Fruit fly (Drosophila melanogaster) whole organism, embryonic: Measurements from ENCODE around the gene CG13032.

Experiments
- CG10274 ChIP-seq: fragments of 200-800 bp; sonication (Bioruptor generic); optimal IDR thresholded peaks from 3 replicates; lab custom pipeline; 2017; ENCODE audit warnings: missing biosample characterization, mild to moderate bottlenecking, missing genetic modification characterization
- CG10366 ChIP-seq: fragments of 200-800 bp; sonication (Bioruptor generic); IDR thresholded peaks from 2 replicates; pipeline ENCODE4 v1.3.6; 2022; ENCODE audit warnings: missing biosample characterization, missing genetic modification characterization
- CG11085 ChIP-seq: fragments of 200-800 bp; sonication (Bioruptor generic); IDR thresholded peaks from 2 replicates; pipeline ENCODE4 v1.3.6; 2022; ENCODE audit warnings: missing biosample characterization, missing genetic modification characterization
- CG11560 ChIP-seq: fragments of 200-800 bp; sonication (Bioruptor generic); IDR thresholded peaks from 3 replicates; pipeline ENCODE4 v1.3.6; 2022; ENCODE audit warnings: missing biosample characterization, missing genetic modification characterization
- CG12071 ChIP-seq: fragments of 200-800 bp; sonication (Bioruptor generic); optimal IDR thresholded peaks from 3 replicates; lab custom pipeline; 2018; ENCODE audit warnings: missing biosample characterization, mild to moderate bottlenecking, missing genetic modification characterization
- CG12219 ChIP-seq: fragments of 200-800 bp; sonication (Bioruptor generic); optimal IDR thresholded peaks from 3 replicates; lab custom pipeline; 2018; ENCODE audit warnings: missing biosample characterization, mild to moderate bottlenecking, missing genetic modification characterization
- CG12659 ChIP-seq: fragments of 200-800 bp; sonication (Bioruptor generic); optimal IDR thresholded peaks from 3 replicates; lab custom pipeline; 2017; ENCODE audit warnings: mild to moderate bottlenecking, missing biosample characterization, missing genetic modification reagents, missing genetic modification characterization
- CG13624 ChIP-seq: fragments of 200-800 bp; sonication (Bioruptor generic); optimal IDR thresholded peaks from 2 replicates; lab custom pipeline; 2016; ENCODE audit warnings: missing biosample characterization, missing genetic modification characterization
- CG15073 ChIP-seq: fragments of 200-800 bp; sonication (Bioruptor generic); optimal IDR thresholded peaks from 2 replicates; lab custom pipeline; 2016; ENCODE audit warnings: missing biosample characterization, missing genetic modification characterization
- CG17359 ChIP-seq: fragments of 200-800 bp; sonication (Bioruptor generic); optimal IDR thresholded peaks from 3 replicates; lab custom pipeline; 2018; ENCODE audit warnings: missing biosample characterization, mild to moderate bottlenecking, missing genetic modification characterization, moderate library complexity
- CG17385 ChIP-seq: fragments of 200-800 bp; sonication (Bioruptor generic); optimal IDR thresholded peaks from 3 replicates; lab custom pipeline; 2018; ENCODE audit warnings: missing biosample characterization, mild to moderate bottlenecking, missing genetic modification characterization
- CG17912 ChIP-seq: fragments of 200-800 bp; sonication (Bioruptor generic); optimal IDR thresholded peaks from 2 replicates; lab custom pipeline; 2018; ENCODE audit warnings: missing biosample characterization, mild to moderate bottlenecking, missing genetic modification characterization
- CG2199 ChIP-seq: fragments of 200-800 bp; sonication (Bioruptor generic); IDR thresholded peaks from 3 replicates; pipeline ENCODE4 v1.3.6; 2022; ENCODE audit warnings: missing biosample characterization, missing genetic modification characterization
- CG2712 ChIP-seq: fragments of 200-800 bp; optimal IDR thresholded peaks from 3 replicates; lab custom pipeline; 2019; ENCODE audit warnings: missing biosample characterization, mild to moderate bottlenecking, missing genetic modification characterization, moderate library complexity
- CG3163 ChIP-seq: fragments of 200-800 bp; sonication (Bioruptor generic); optimal IDR thresholded peaks from 3 replicates; lab custom pipeline; 2016; ENCODE audit warnings: missing biosample characterization, missing genetic modification characterization
- CG4707 ChIP-seq: fragments of 200-800 bp; sonication (Bioruptor generic); optimal IDR thresholded peaks from 2 replicates; lab custom pipeline; 2018; ENCODE audit warnings: missing biosample characterization, mild to moderate bottlenecking, missing genetic modification characterization, moderate library complexity
- CG7786 ChIP-seq: fragments of 200-800 bp; sonication (Bioruptor generic); optimal IDR thresholded peaks from 2 replicates; lab custom pipeline; 2016; ENCODE audit warnings: missing biosample characterization, missing genetic modification characterization
- CG8281 ChIP-seq: fragments of 200-800 bp; sonication (Bioruptor generic); optimal IDR thresholded peaks from 2 replicates; lab custom pipeline; 2018; ENCODE audit warnings: missing biosample characterization, mild to moderate bottlenecking, missing genetic modification characterization, moderate library complexity
- CG8944 ChIP-seq: fragments of 200-800 bp; sonication (Bioruptor generic); optimal IDR thresholded peaks from 3 replicates; lab custom pipeline; 2016; ENCODE audit warnings: missing biosample characterization, missing genetic modification characterization
- CG9932 ChIP-seq: fragments of 200-800 bp; sonication (Bioruptor generic); IDR thresholded peaks from 2 replicates; pipeline ENCODE4 v1.3.6; 2022; ENCODE audit warnings: missing biosample characterization, missing genetic modification characterization
- Dfd ChIP-seq, 2 experiments: fragments of >200 bp; optimal IDR thresholded peaks; 2 replicates each; lab custom pipeline; 2017; ENCODE audit warnings: missing biosample characterization in 2 of 2, missing genetic modification characterization in 2 of 2
- Dref ChIP-seq: fragments of 200-800 bp; sonication (Bioruptor generic); IDR thresholded peaks from 2 replicates; pipeline ENCODE4 v1.3.6; 2022; ENCODE audit warnings: missing biosample characterization, missing genetic modification characterization
- ERR ChIP-seq: fragments of 200-800 bp; sonication (Bioruptor generic); optimal IDR thresholded peaks from 2 replicates; lab custom pipeline; 2016; ENCODE audit warnings: missing biosample characterization, missing genetic modification characterization
- HLHmδ ChIP-seq: fragments of 200-800 bp; sonication (Bioruptor generic); optimal IDR thresholded peaks from 2 replicates; lab custom pipeline; 2018; ENCODE audit warnings: missing biosample characterization, mild to moderate bottlenecking, missing genetic modification characterization, moderate library complexity
- Hand ChIP-seq: fragments of 200-800 bp; sonication (Bioruptor generic); optimal IDR thresholded peaks from 2 replicates; lab custom pipeline; 2017; ENCODE audit warnings: mild to moderate bottlenecking, missing biosample characterization, missing genetic modification reagents, missing genetic modification characterization
- HmgD ChIP-seq: fragments of 200-800 bp; sonication (Bioruptor generic); optimal IDR thresholded peaks from 3 replicates; lab custom pipeline; 2016; ENCODE audit warnings: missing biosample characterization, missing genetic modification characterization
- Myb ChIP-seq: fragments of 200-800 bp; sonication (Bioruptor generic); optimal IDR thresholded peaks from 2 replicates; lab custom pipeline; 2016; ENCODE audit warnings: missing biosample characterization, missing genetic modification characterization
- PHDP ChIP-seq: fragments of 200-800 bp; sonication (Bioruptor generic); optimal IDR thresholded peaks from 3 replicates; lab custom pipeline; 2018; ENCODE audit warnings: missing biosample characterization, mild to moderate bottlenecking, missing genetic modification characterization, moderate library complexity
- Rfx ChIP-seq: fragments of 200-800 bp; sonication (Bioruptor generic); IDR thresholded peaks from 2 replicates; pipeline ENCODE4 v1.3.6; 2022; ENCODE audit warnings: missing biosample characterization, missing genetic modification characterization
- Trl ChIP-seq, 3 experiments: fragments of >200 bp in 2 of 3; fragments of 200-800 bp in 1 of 3; sonication (Bioruptor generic) in 1 of 3; optimal IDR thresholded peaks; 2 replicates in 1 of 3; 3 replicates in 2 of 3; lab custom pipeline; 2016 to 2017; ENCODE audit warnings: missing biosample characterization in 1 of 3, missing genetic modification characterization in 1 of 3
- amos ChIP-seq: fragments of 200-800 bp; sonication (Bioruptor generic); IDR thresholded peaks from 2 replicates; pipeline ENCODE4 v1.3.6; 2022; ENCODE audit warnings: missing biosample characterization, missing genetic modification characterization; ENCODE audit not compliant: partially characterized antibody
- aop ChIP-seq: fragments of 200-800 bp; sonication (Bioruptor generic); IDR thresholded peaks from 2 replicates; pipeline ENCODE4 v1.3.6; 2022; ENCODE audit warnings: missing biosample characterization, missing genetic modification characterization
- ash1 ChIP-seq: fragments of 200-800 bp; sonication (Bioruptor generic); optimal IDR thresholded peaks from 2 replicates; lab custom pipeline; 2018; ENCODE audit warnings: missing biosample characterization, mild to moderate bottlenecking, missing genetic modification characterization
- ato ChIP-seq: fragments of 200-800 bp; sonication (Bioruptor generic); IDR thresholded peaks from 2 replicates; pipeline ENCODE4 v1.3.6; 2022; ENCODE audit warnings: missing biosample characterization, missing genetic modification characterization; ENCODE audit not compliant: partially characterized antibody
- bbx ChIP-seq: fragments of 200-800 bp; sonication (Bioruptor generic); IDR thresholded peaks from 2 replicates; pipeline ENCODE4 v1.3.6; 2022; ENCODE audit warnings: missing biosample characterization, missing genetic modification characterization; ENCODE audit not compliant: partially characterized antibody
- crp ChIP-seq, 2 experiments: fragments of 200-800 bp; sonication (Bioruptor generic); optimal IDR thresholded peaks; 2 replicates in 1 of 2; 3 replicates in 1 of 2; lab custom pipeline; 2017; ENCODE audit warnings: missing biosample characterization in 2 of 2, missing genetic modification characterization in 2 of 2, mild to moderate bottlenecking in 1 of 2, moderate library complexity in 1 of 2
- dan ChIP-seq: fragments of 200-800 bp; sonication (Bioruptor generic); IDR thresholded peaks from 2 replicates; pipeline ENCODE4 v1.3.6; 2022; ENCODE audit warnings: missing biosample characterization, missing genetic modification characterization
- dati ChIP-seq: fragments of 200-800 bp; sonication (Bioruptor generic); IDR thresholded peaks from 2 replicates; pipeline ENCODE4 v1.3.6; 2022; ENCODE audit warnings: missing biosample characterization, missing genetic modification characterization
- eyg ChIP-seq: fragments of 200-800 bp; sonication (Bioruptor generic); optimal IDR thresholded peaks from 3 replicates; lab custom pipeline; 2016; ENCODE audit warnings: missing biosample characterization, missing genetic modification characterization
- gsb-n ChIP-seq: fragments of 200-800 bp; sonication (Bioruptor generic); optimal IDR thresholded peaks from 3 replicates; lab custom pipeline; 2018; ENCODE audit warnings: missing biosample characterization, mild to moderate bottlenecking, missing genetic modification characterization
- h ChIP-seq: fragments of >200 bp; optimal IDR thresholded peaks from 2 replicates; lab custom pipeline; 2017
- hbn ChIP-seq: fragments of 200-800 bp; sonication (Bioruptor generic); IDR thresholded peaks from 2 replicates; pipeline ENCODE4 v1.3.6; 2022; ENCODE audit warnings: missing biosample characterization, missing genetic modification characterization; ENCODE audit not compliant: partially characterized antibody
- ind ChIP-seq: fragments of 200-800 bp; sonication (Bioruptor generic); optimal IDR thresholded peaks from 3 replicates; lab custom pipeline; 2016; ENCODE audit warnings: missing biosample characterization, missing genetic modification characterization
- lab ChIP-seq: fragments of 200-800 bp; sonication (Bioruptor generic); optimal IDR thresholded peaks from 3 replicates; lab custom pipeline; 2017; ENCODE audit warnings: missing biosample characterization, missing genetic modification characterization, mild to moderate bottlenecking, moderate library complexity, missing genetic modification reagents
- lov ChIP-seq, 2 experiments: fragments of 200-800 bp in 1 of 2; fragments of >200 bp in 1 of 2; sonication (Bioruptor generic) in 1 of 2; IDR thresholded peaks in 1 of 2; optimal IDR thresholded peaks in 1 of 2; 2 replicates in 1 of 2; 3 replicates in 1 of 2; pipeline versions ENCODE4 v1.3.6 to Lab custom; 2017 to 2022; ENCODE audit warnings: missing biosample characterization in 1 of 2, missing genetic modification characterization in 1 of 2
- slbo ChIP-seq: fragments of 200-800 bp; sonication (Bioruptor generic); IDR thresholded peaks from 2 replicates; pipeline ENCODE4 v1.3.6; 2022; ENCODE audit warnings: missing biosample characterization, missing genetic modification characterization
- so ChIP-seq: fragments of 200-800 bp; sonication (Bioruptor generic); IDR thresholded peaks from 3 replicates; pipeline ENCODE4 v1.3.6; 2022; ENCODE audit warnings: missing biosample characterization, missing genetic modification characterization
- tap ChIP-seq: fragments of 200-800 bp; optimal IDR thresholded peaks from 3 replicates; lab custom pipeline; 2019; ENCODE audit warnings: missing biosample characterization, mild to moderate bottlenecking, missing genetic modification characterization, moderate library complexity
- tna ChIP-seq: fragments of 200-800 bp; sonication (Bioruptor generic); IDR thresholded peaks from 2 replicates; pipeline ENCODE4 v1.3.6; 2022; ENCODE audit warnings: missing biosample characterization, missing genetic modification characterization; ENCODE audit not compliant: partially characterized antibody
- unc-4 ChIP-seq: fragments of 200-800 bp; sonication (Bioruptor generic); IDR thresholded peaks from 2 replicates; pipeline ENCODE4 v1.3.6; 2022; ENCODE audit warnings: missing biosample characterization, missing genetic modification characterization; ENCODE audit not compliant: partially characterized antibody
- z ChIP-seq: fragments of 200-800 bp; sonication (Bioruptor generic); IDR thresholded peaks from 3 replicates; pipeline ENCODE4 v1.3.6; 2022; ENCODE audit warnings: missing biosample characterization, missing genetic modification characterization

Gene CG13032

DNA sequence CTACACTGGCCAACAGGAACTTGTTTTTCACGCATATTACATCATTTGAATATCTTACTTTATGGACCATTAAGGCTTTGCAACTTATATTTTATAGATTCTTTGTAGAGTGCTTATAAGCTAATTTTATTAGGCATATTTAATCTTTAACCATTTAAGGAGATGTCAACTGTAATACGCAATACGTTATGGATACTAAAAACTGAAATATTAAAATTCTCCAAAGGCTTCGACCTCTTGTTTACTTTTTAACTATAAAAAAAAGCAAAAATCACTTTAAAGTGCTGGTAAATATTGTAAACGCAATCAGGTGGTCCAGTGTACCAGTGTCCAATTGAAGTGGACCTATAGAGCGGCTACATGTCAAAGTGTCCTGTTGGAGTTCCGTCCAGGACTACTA, 16.8 kb upstream of the CG13032 start (continued):
- TF ChIP-seq CG7786 (GFP tag; lab: Kevin White, UChicago): no peak
- TF ChIP-seq CG3163 (GFP tag; lab: Kevin White, UChicago): no peak
- TF ChIP-seq eyg (GFP tag; lab: Kevin White, UChicago): no peak
- no peak for TF ChIP-seq CG12071 (GFP tag; lab: Kevin White, UChicago)
- TF ChIP-seq CG10366 (GFP tag; lab: Robert Waterston, UW): no peak
- no peak for TF ChIP-seq CG9932 (GFP tag; lab: Robert Waterston, UW)
- peak; percentile 4 for TF ChIP-seq Hand (GFP tag; lab: Kevin White, UChicago)
- peak; percentile 39 for TF ChIP-seq slbo (GFP tag; lab: Robert Waterston, UW)
- TF ChIP-seq Dfd (GFP tag; optimal IDR thresholded peaks at IDR 0.05; lab: Kevin White, UChicago): no peak
- TF ChIP-seq Dref (GFP tag; lab: Robert Waterston, UW): no peak
- no peak for TF ChIP-seq HmgD
- TF ChIP-seq CG15073 (GFP tag; lab: Kevin White, UChicago): no peak
- peak; percentile 48 for TF ChIP-seq lab (GFP tag; lab: Kevin White, UChicago)
- TF ChIP-seq ash1 (GFP tag; lab: Kevin White, UChicago): no peak
- no peak for TF ChIP-seq Myb (GFP tag; lab: Kevin White, UChicago)
- TF ChIP-seq ind (GFP tag; lab: Kevin White, UChicago): peak; percentile 12
- TF ChIP-seq Trl (optimal IDR thresholded peaks at IDR 0.05; lab: Kevin White, UChicago): no peak
- TF ChIP-seq Trl (GFP tag; optimal IDR thresholded peaks at IDR 0.05; lab: Kevin White, UChicago): no peak
- no peak for TF ChIP-seq crp (GFP tag; optimal IDR thresholded peaks at IDR 0.05; lab: Kevin White, UChicago)
- TF ChIP-seq CG13624 (GFP tag; lab: Kevin White, UChicago): no peak
- TF ChIP-seq gsb-n: no peak
- peak; percentile 3 for TF ChIP-seq CG17385 (GFP tag; lab: Kevin White, UChicago)
- TF ChIP-seq CG17359 (tag; lab: Kevin White, UChicago): peak; percentile 15
- no peak for TF ChIP-seq CG8944 (GFP tag; lab: Kevin White, UChicago)
- TF ChIP-seq CG12219 (GFP tag; lab: Kevin White, UChicago): no peak
- TF ChIP-seq CG4707 (GFP tag; lab: Kevin White, UChicago): no peak
- no peak for TF ChIP-seq unc-4 (GFP tag; lab: Robert Waterston, UW)
- no peak for TF ChIP-seq aop (GFP tag; lab: Robert Waterston, UW)
- no peak for TF ChIP-seq bbx (GFP tag; lab: Robert Waterston, UW)
- no peak for TF ChIP-seq dan
- no peak for TF ChIP-seq amos (GFP tag; lab: Robert Waterston, UW)
- no peak for TF ChIP-seq hbn (GFP tag; lab: Robert Waterston, UW)
- TF ChIP-seq CG10274 (GFP tag; lab: Kevin White, UChicago): no peak
- no peak for TF ChIP-seq CG2199 (GFP tag; lab: Robert Waterston, UW)
- TF ChIP-seq HLHmδ: no peak
- no peak for TF ChIP-seq ERR
- TF ChIP-seq CG12659: peak; percentile 15
- TF ChIP-seq z: no peak
- no peak for TF ChIP-seq ato (GFP tag; lab: Robert Waterston, UW)
- no peak for TF ChIP-seq CG17912
- no peak for TF ChIP-seq CG11560 (tag; lab: Robert Waterston, UW)
- TF ChIP-seq so (GFP tag; lab: Robert Waterston, UW): no peak
- TF ChIP-seq tap (tag; lab: Kevin White, UChicago): no peak
- TF ChIP-seq dati (GFP tag; lab: Robert Waterston, UW): no peak
- TF ChIP-seq PHDP (tag; lab: Kevin White, UChicago): peak; percentile 18
- peak; percentile 34; the same call in 1 of the 2 replicates for TF ChIP-seq Rfx (GFP tag; lab: Robert Waterston, UW)
- TF ChIP-seq CG2712 (tag; lab: Kevin White, UChicago): peak; percentile 43
- TF ChIP-seq h: no peak
- no peak for TF ChIP-seq tna (GFP tag; lab: Robert Waterston, UW)
- TF ChIP-seq CG8281 (tag; lab: Kevin White, UChicago): no peak
- TF ChIP-seq lov (optimal IDR thresholded peaks at IDR 0.05; lab: Kevin White, UChicago): no peak
- TF ChIP-seq lov (GFP tag; IDR thresholded peaks at IDR 0.05; lab: Robert Waterston, UW): no peak
- TF ChIP-seq CG11085 (GFP tag; lab: Robert Waterston, UW): no peak
